Worm (Caenorhabditis elegans) whole organism, L3 larva: ENCODE results near the gene E01G4.6.

Experiments
- ceh-9 ChIP-seq: sonication (generic microtip); optimal IDR thresholded peaks from 2 replicates; lab custom pipeline; 2018; ENCODE audit warnings: missing biosample characterization, missing genetic modification characterization
- fos-1 ChIP-seq: fragments of 150-350 bp; optimal IDR thresholded peaks from 2 replicates; lab custom pipeline; 2014; ENCODE audit warnings: missing biosample characterization, missing genetic modification characterization
- jun-1 ChIP-seq: fragments of 150-350 bp; optimal IDR thresholded peaks from 2 replicates; lab custom pipeline; 2014; ENCODE audit warnings: missing biosample characterization, missing genetic modification reagents, missing genetic modification characterization
- lin-39 ChIP-seq: fragments of 150-350 bp; optimal IDR thresholded peaks from 2 replicates; lab custom pipeline; 2018; ENCODE audit warnings: missing biosample characterization, missing genetic modification reagents, missing genetic modification characterization
- mdl-1 ChIP-seq: fragments of 150-350 bp; optimal IDR thresholded peaks from 2 replicates; lab custom pipeline; 2014; ENCODE audit warnings: missing biosample characterization, missing genetic modification characterization
- nhr-12 ChIP-seq: fragments of 150-350 bp; optimal IDR thresholded peaks from 2 replicates; lab custom pipeline; 2014; ENCODE audit warnings: missing biosample characterization, missing genetic modification characterization
- nhr-237 ChIP-seq: fragments of 150-350 bp; optimal IDR thresholded peaks from 2 replicates; lab custom pipeline; 2014; ENCODE audit warnings: missing biosample characterization, missing genetic modification characterization
- skn-1 ChIP-seq: fragments of 150-350 bp; optimal IDR thresholded peaks from 2 replicates; lab custom pipeline; 2014; ENCODE audit warnings: missing biosample characterization, missing genetic modification characterization
- unc-39 ChIP-seq: sonication (generic microtip); optimal IDR thresholded peaks from 4 replicates; lab custom pipeline; 2017; ENCODE audit warnings: missing biosample characterization, missing genetic modification characterization
- unc-62 ChIP-seq: fragments of 150-350 bp; sonication (generic microtip); optimal IDR thresholded peaks from 4 replicates; lab custom pipeline; 2014; ENCODE audit warnings: missing biosample characterization, missing genetic modification reagents, missing genetic modification characterization
- ztf-4 ChIP-seq: fragments of 150-350 bp; optimal IDR thresholded peaks from 2 replicates; lab custom pipeline; 2014; ENCODE audit warnings: missing biosample characterization, missing genetic modification characterization

DNA sequence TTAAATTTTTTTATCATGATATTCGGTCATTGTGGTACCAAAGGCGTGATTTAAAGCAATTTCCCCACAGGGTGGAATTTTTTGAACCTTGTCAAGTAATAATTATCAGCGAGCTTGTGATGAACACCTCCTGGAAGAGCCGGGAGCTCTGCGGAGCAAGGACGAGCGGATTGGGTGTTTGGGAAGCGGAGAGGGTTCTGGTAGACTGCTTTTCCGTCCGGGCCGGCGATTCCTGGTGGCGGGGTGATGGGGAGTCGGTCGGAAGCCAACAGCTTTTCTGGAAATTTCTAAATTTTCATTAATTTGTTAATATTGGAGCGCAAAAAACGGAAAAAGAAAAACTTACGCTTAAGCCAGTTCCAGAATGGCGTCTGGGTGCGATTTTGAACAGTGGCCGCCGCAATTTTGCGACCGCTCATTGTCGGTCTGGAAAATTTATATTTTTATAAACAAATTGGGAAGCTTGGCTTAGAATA is 12.0 kb downstream of the E01G4.6 start, which contains the start of gene ndua-7:
- no peak for TF ChIP-seq lin-39
- TF ChIP-seq skn-1 (tag; lab: Kevin White, UChicago) = no peak
- TF ChIP-seq nhr-12 (tag; lab: Kevin White, UChicago) = no peak
- no peak for TF ChIP-seq ceh-9
- TF ChIP-seq mdl-1 (tag; lab: Kevin White, UChicago) = no peak
- no peak for TF ChIP-seq nhr-237 (tag; lab: Kevin White, UChicago)
- TF ChIP-seq unc-39 (tag; lab: Kevin White, UChicago) = no peak
- TF ChIP-seq unc-62 (GFP tag; lab: Kevin White, UChicago) = no peak
- TF ChIP-seq jun-1 (tag; lab: Kevin White, UChicago) = no peak
- TF ChIP-seq ztf-4 (tag; lab: Kevin White, UChicago) = no peak
- no peak for TF ChIP-seq fos-1 (tag; lab: Kevin White, UChicago)
